Fruit fly (Drosophila melanogaster): Measurements from ENCODE around the gene robl37BC.

Gene robl37BC

dm6 chr2L:18965367-18966213, 45.1 kb upstream of the robl37BC start (continued):
- TF ChIP-seq CG15514 (GFP tag; optimal IDR thresholded peaks at IDR 0.05) (peak; percentile 39), CG11560 (tag; IDR thresholded peaks at IDR 0.05) (no peak), ci (GFP tag; IDR thresholded peaks at IDR 0.05) (0 out of 3 replicates have a peak, but pooled peaks have one; percentile 36), CG3838 (GFP tag; optimal IDR thresholded peaks at IDR 0.05) (no peak), Trl (optimal IDR thresholded peaks at IDR 0.05) (no peak), Trl (GFP tag; optimal IDR thresholded peaks at IDR 0.05) (no peak), HLH4C (GFP tag; IDR thresholded peaks at IDR 0.05; ENCODE audit: partially characterized antibody) (no peak), Asciz (GFP tag; optimal IDR thresholded peaks at IDR 0.05) (no peak), tna (GFP tag; IDR thresholded peaks at IDR 0.05; ENCODE audit: partially characterized antibody) (no peak), CG3847 (GFP tag; IDR thresholded peaks at IDR 0.05) (peak; percentile 41), Rx (GFP tag; IDR thresholded peaks at IDR 0.05) (no peak), CG8281 (tag; optimal IDR thresholded peaks at IDR 0.05) (no peak), CG7556 (GFP tag; optimal IDR thresholded peaks at IDR 0.05) (no peak), Ada2b (GFP tag; IDR thresholded peaks at IDR 0.05) (peak; percentile 18; the same call in 1 of the 2 replicates), sna (GFP tag; IDR thresholded peaks at IDR 0.05; ENCODE audit: partially characterized antibody) (no peak), CG12104 (GFP tag; optimal IDR thresholded peaks at IDR 0.05) (no peak), scrt (GFP tag; optimal IDR thresholded peaks at IDR 0.05) (peak; percentile 46), aop (GFP tag; IDR thresholded peaks at IDR 0.05) (no peak), CG9932 (GFP tag; IDR thresholded peaks at IDR 0.05) (peak; percentile 19; the same call in 1 of the 2 replicates), bab2 (GFP tag; optimal IDR thresholded peaks at IDR 0.05) (no peak), kah (GFP tag; optimal IDR thresholded peaks at IDR 0.05) (peak; percentile 75), pb (GFP tag; optimal IDR thresholded peaks at IDR 0.05) (no peak), abd-A (tag; optimal IDR thresholded peaks at IDR 0.05) (no peak), Ets97D (GFP tag; optimal IDR thresholded peaks at IDR 0.05) (no peak), MBD-R2 (GFP tag; IDR thresholded peaks at IDR 0.05) (no peak), Hand (GFP tag; optimal IDR thresholded peaks at IDR 0.05) (no peak), CG43689 (GFP tag; IDR thresholded peaks at IDR 0.05) (no peak; the same call in 1 of the 2 replicates), CG12744 (GFP tag; optimal IDR thresholded peaks at IDR 0.05) (no peak), cad (GFP tag; optimal IDR thresholded peaks at IDR 0.05) (no peak), Elba2 (GFP tag; optimal IDR thresholded peaks at IDR 0.05) (no peak), sug (tag; optimal IDR thresholded peaks at IDR 0.05) (no peak), fd64A (GFP tag; optimal IDR thresholded peaks at IDR 0.05) (no peak), zfh1 (GFP tag; IDR thresholded peaks at IDR 0.05) (no peak), sim (GFP tag; IDR thresholded peaks at IDR 0.05) (no peak), D (optimal IDR thresholded peaks at IDR 0.05) (no peak), D (GFP tag; optimal IDR thresholded peaks at IDR 0.05) (no peak), Dfd (GFP tag; optimal IDR thresholded peaks at IDR 0.05) (no peak), tup (GFP tag; optimal IDR thresholded peaks at IDR 0.05) (no peak), nerfin-2 (GFP tag; IDR thresholded peaks at IDR 0.05; ENCODE audit: partially characterized antibody) (no peak), CG7786 (GFP tag; optimal IDR thresholded peaks at IDR 0.05) (no peak), CG7271 (tag; optimal IDR thresholded peaks at IDR 0.05) (no peak), Mes4 (GFP tag; optimal IDR thresholded peaks at IDR 0.05) (no peak), Dip2 (GFP tag; IDR thresholded peaks at IDR 0.05) (no peak), CG4424 (GFP tag; optimal IDR thresholded peaks at IDR 0.05) (no peak), CG17361 (GFP tag; IDR thresholded peaks at IDR 0.05) (no peak; the same call in 2 of the 3 replicates), CG11085 (GFP tag; IDR thresholded peaks at IDR 0.05) (no peak), jing (GFP tag; optimal IDR thresholded peaks at IDR 0.05) (no peak), CG31224 (GFP tag; IDR thresholded peaks at IDR 0.05) (no peak), nom (GFP tag; optimal IDR thresholded peaks at IDR 0.05) (no peak), CG13123 (GFP tag; optimal IDR thresholded peaks at IDR 0.05) (no peak)

All from whole organism, embryonic.